Worm (Caenorhabditis elegans): Measurements from ENCODE around the gene spp-31.

- TF ChIP-seq snpc-4 (tag; optimal IDR thresholded peaks at IDR 0.05) (no peak), egl-5 (tag; optimal IDR thresholded peaks at IDR 0.05) (no peak), ceh-82 (tag; optimal IDR thresholded peaks at IDR 0.05) (no peak), sea-2 (GFP tag; optimal IDR thresholded peaks at IDR 0.05) (no peak), nhr-28 (tag; optimal IDR thresholded peaks at IDR 0.05) (no peak)
Measured at ce11 chrIV:1445920-1446319, 39.6 kb downstream of the spp-31 start, which contains the start of gene clp-7.

All from whole organism, L3 larva.